Fruit fly (Drosophila melanogaster) Kc167 (cell line): ENCODE data around the gene CG13720.

Experiments
- Myc ChIP-seq: fragments of >200 bp; optimal IDR thresholded peaks from 2 replicates; lab custom pipeline; 2017; ENCODE audit warnings: missing external identifiers
- Sin3A ChIP-seq: fragments of >200 bp; optimal IDR thresholded peaks from 2 replicates; lab custom pipeline; 2018; ENCODE audit warnings: missing external identifiers
- h ChIP-seq: fragments of >200 bp; optimal IDR thresholded peaks from 3 replicates; lab custom pipeline; 2018; ENCODE audit warnings: missing external identifiers
- insv ChIP-seq: fragments of >200 bp; optimal IDR thresholded peaks from 3 replicates; lab custom pipeline; 2018; ENCODE audit warnings: missing external identifiers
- psq ChIP-seq: fragments of >200 bp; optimal IDR thresholded peaks from 2 replicates; lab custom pipeline; 2017; ENCODE audit warnings: missing external identifiers
- ttk ChIP-seq: sonication (Bioruptor generic); optimal IDR thresholded peaks from 2 replicates; lab custom pipeline; 2017; ENCODE audit warnings: missing external identifiers

CG13720 gene

DNA sequence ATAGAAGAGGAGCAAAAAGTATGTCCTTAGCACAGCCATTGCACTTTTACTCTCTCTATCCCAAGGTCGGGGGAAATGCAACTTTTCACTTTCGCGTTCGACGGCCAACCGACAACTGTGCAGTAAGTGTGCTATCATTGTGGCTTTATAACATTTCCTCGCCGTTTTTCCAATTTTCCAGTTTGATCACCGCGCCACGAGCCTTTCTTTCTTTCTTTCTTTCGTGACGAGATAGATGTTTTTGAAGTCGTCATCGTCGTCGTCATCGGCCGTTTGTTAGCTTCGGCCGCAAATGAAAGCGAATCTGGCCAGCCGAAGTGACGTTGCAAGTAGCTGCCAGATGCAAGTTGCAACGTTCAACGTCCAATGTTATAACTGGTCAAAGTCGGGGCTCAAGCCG, at the start of gene CG13720:
Gene CG13720 (minus strand): TSS at position 101 of the 400 bp plus-strand sequence.
- no peak for TF ChIP-seq insv
- TF ChIP-seq ttk (lab: Kevin White, UChicago), result no peak
- no peak for TF ChIP-seq Myc
- no peak for TF ChIP-seq h (lab: Kevin White, UChicago)
- no peak for TF ChIP-seq Sin3A (lab: Kevin White, UChicago)
- TF ChIP-seq psq (lab: Kevin White, UChicago), result no peak

DNA sequence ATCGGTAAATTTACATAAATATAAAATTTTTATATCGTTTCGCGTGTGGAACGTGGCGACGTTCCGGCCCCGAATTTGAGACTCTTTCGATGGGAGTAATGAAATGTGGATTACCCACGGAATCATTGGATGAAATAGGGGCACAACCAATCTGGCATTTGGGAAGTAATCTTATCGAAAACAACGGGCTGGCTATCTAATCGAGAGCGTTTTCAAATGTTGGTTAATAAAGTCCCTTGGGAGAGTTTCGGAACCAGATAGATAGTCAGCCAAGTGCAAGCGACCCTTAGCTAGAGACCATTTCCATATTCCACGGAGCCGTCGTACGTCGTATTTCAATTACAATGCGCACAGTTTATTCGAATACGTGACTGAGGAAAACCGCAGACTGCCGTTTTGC, 49.0 kb upstream of the CG13720 start:
- TF ChIP-seq insv (no peak), psq (lab: Kevin White, UChicago) (no peak)

DNA sequence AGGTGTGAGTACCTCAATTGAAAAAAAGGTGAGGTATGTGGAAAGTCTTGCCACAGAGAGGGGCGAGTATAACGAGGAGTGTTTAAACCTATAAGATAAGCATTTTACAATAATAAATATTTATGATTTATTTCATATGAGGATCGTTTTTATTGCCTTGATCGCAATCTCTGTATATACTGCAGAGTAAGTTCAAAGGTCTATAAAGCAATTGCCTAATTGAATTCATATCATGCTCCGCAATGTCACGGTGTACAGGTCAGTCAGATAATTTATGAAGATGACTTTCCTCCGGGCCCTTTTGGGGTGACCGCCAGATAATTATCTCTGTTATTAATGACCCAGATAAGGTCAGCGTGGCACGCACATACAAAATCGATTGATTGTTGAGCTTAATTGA, 48.1 kb upstream of the CG13720 start:
- TF ChIP-seq Myc (no peak), psq (lab: Kevin White, UChicago) (no peak), ttk (lab: Kevin White, UChicago) (no peak), h (lab: Kevin White, UChicago) (no peak), Sin3A (lab: Kevin White, UChicago) (no peak), insv (no peak)

DNA sequence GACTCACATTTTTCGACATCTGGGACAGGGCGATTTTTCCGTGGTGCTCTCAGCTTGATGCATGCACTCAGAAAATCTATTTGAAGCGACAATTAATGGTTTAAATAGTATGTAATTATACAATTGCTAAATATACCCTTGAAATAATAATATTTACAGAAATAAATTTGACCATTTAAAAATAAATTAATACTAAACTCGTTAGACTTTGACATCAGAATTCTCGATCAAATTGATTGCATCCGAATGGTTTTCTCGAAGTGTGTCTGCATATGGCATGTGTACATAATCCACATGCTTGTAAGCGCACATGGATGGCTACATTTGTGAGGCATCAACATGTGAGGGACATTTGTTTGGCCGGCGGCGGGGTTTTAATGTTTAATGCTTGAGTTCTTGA, 46.4 kb upstream of the CG13720 start:
- TF ChIP-seq psq (lab: Kevin White, UChicago), result no peak
- no peak for TF ChIP-seq insv
- TF ChIP-seq h (lab: Kevin White, UChicago), result no peak
- no peak for TF ChIP-seq Sin3A (lab: Kevin White, UChicago)
- TF ChIP-seq Myc, result no peak
- TF ChIP-seq ttk (lab: Kevin White, UChicago), result no peak

DNA sequence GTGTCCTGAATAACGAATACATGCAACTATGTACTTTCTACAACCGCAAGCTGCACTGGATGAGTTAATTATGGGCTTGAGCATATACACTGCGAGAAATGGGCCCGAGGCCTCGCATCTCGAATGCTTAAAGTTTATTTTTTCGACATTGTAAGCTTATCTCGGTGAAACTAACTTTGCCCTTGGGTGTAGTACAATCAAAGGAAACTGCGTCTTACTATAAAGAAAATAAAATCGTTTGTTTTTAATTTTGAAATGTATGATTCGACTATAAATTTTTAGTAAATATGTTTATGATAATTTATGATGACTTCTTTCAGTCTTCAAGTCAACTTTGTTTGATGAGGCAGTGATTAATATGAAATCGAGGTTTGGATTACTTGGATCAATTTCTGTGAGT, 45.4 kb upstream of the CG13720 start:
- TF ChIP-seq insv (no peak), Sin3A (lab: Kevin White, UChicago) (no peak), psq (lab: Kevin White, UChicago) (no peak), ttk (lab: Kevin White, UChicago) (no peak), Myc (no peak), h (lab: Kevin White, UChicago) (no peak)

DNA sequence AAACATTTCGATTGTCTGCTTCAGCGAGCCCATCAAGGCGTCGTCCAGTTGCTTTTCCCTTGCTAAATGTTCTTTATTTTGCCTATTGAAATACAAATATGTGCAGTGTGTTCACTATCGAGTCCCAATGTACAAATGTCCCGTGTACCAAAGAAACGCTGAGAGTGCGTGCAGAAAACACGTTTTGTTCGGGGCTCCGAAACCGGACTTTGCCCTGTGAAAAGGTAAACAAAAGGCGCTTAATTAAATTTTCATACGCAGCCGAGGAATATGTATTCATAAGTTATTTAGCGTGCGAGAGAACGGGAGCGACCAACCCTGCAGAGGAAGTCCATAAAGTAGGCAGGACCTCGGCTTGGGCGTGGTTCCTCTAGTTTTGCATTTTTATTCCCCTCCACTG, 44.8 kb upstream of the CG13720 start:
- TF ChIP-seq Sin3A (lab: Kevin White, UChicago) (no peak), insv (no peak), h (lab: Kevin White, UChicago) (no peak), ttk (lab: Kevin White, UChicago) (no peak), Myc (no peak), psq (lab: Kevin White, UChicago) (no peak)

DNA sequence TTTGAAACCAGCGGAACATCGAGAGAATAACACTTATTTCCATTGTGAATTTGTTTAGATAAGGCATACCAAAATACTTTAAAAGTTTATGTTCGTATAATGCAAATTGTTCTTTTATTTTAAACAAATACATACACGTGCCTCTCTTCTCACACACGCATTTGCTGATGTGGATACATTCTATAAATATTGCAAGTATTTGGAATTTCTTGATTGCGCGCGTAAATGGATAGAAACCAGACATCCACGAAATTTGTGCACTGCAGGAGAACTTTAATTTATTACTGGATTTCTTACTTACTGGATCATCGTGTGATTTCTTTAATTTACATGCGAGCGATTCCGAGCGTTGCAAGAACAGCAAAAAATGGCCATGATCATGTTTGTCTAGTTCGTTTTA, 44.3 kb upstream of the CG13720 start:
- TF ChIP-seq Sin3A (lab: Kevin White, UChicago) (no peak), Myc (no peak), insv (no peak), ttk (lab: Kevin White, UChicago) (no peak), h (lab: Kevin White, UChicago) (no peak), psq (lab: Kevin White, UChicago) (no peak)

DNA sequence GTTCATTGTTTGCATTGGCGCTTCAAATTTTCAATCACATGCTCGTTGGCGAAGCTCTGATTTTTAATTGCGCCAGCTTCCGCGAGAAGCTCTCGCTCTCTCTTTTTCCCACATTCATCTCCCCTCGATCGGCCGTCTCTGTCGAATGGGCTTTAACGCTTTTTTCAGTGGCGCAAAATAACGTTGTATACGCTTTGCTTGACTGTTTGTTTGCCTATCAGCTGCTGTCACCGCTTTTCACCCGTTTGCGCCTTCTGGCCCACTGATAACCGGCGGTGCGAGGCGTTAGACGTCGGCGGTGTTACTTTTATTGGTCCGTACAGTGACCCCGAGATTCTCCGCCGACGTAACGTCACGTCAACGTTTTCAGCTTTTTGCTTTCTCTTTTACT, 43.5 kb upstream of the CG13720 start:
- no peak for TF ChIP-seq psq (lab: Kevin White, UChicago)
- TF ChIP-seq insv, result no peak
- no peak for TF ChIP-seq Myc
- no peak for TF ChIP-seq ttk (lab: Kevin White, UChicago)
- TF ChIP-seq Sin3A (lab: Kevin White, UChicago), result no peak
- TF ChIP-seq h (lab: Kevin White, UChicago), result no peak

DNA sequence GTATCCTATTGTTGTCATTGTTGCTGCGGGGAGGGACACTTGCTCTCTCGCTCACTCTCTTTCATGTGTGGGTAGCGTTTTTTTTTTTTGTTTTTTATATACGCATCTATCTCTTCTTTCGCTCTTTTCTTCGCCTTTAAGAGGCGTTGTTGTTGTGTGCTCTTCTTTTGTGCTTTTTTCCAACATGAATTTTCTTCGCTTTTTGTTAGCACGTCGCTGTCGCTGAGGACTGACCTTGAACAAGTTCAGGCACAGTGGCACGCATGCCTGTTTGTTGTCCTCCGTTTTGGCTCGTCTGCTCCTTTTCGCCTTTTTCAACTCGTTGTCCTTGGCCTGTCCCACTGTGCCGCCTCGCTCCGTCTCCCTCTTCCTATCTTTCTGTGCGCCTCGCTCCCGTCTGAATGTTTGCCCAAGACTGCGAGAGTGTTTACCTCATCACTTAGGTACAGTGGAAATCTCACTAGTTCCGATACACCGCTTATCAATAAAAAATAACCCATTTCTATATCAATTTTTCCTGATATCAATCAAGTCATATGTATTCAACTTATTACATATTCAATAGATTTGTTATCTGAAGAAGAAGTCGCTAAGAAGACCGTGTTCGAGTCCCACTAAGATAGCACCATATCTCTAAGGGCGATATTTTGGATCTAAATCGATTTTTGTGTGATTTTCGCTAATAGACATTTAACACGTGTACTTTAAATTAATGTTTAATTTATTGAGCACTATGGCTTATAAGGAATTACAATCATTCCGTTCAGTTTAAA, 42.9 kb upstream of the CG13720 start:
- TF ChIP-seq h (lab: Kevin White, UChicago), result no peak
- TF ChIP-seq psq (lab: Kevin White, UChicago), result no peak
- no peak for TF ChIP-seq insv
- TF ChIP-seq ttk (lab: Kevin White, UChicago), result no peak
- TF ChIP-seq Sin3A (lab: Kevin White, UChicago), result no peak
- TF ChIP-seq Myc, result no peak

DNA sequence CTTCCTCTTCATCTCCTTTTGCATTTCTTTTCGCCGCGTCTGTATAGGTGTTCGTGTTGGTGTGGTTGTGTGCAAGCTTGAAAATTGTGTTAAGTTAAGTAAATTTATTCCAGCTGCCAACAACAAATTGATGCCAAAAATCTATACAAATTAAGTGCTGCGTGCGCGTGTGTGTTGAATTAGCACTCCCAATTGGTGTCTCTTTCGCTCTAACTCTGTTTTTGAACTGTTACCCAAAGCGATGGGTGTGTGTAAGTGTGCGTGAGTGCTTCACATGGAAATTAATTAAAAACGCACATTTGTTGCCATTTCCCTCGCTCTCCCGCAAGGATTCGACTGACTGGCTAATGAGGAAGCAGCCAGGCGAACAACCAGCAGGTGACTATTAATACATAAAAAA, 42.2 kb upstream of the CG13720 start:
- TF ChIP-seq Sin3A (lab: Kevin White, UChicago) (no peak), h (lab: Kevin White, UChicago) (no peak), insv (no peak), psq (lab: Kevin White, UChicago) (no peak), ttk (lab: Kevin White, UChicago) (no peak), Myc (no peak)

DNA sequence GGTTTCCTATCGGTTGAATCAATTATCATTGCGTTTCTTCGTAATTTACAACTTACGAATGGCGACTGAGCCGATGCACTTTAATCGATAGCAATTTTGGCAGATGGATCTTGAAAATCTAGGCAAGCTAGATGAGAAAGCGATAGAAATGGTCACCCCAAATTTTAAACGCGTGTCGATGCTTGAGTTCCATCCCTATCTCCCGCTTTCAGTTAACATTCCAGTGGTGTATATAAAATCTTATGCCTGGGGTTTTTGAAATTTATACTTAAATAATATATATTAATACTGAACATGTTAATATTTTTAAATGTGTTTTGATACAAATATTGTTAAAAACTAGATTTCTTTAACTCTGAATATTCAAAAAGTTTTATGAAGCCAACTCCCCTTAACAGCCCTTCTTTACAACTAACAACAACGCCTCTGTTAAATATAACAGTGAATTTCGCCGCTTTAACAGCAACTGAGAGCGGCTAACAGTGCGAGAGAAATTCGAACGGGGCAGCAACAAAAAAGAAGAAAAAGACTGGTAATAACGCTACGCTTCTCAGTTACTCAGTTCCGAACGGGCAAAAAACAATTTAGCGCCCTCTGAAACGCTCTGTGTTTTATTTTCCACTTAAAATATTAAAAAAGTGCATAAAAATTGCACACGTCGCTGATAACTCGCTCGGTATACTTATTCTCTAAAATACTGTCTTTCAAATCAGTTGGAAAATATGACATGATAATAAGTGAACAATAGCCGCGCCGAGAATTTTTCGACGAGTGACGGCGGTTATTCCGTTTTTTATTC, 41.5 kb upstream of the CG13720 start, which contains the start of gene CG11357:
Gene CG11357 (plus strand): TSS at position 479 of the 799 bp plus-strand sequence.
- no peak for TF ChIP-seq ttk (lab: Kevin White, UChicago)
- no peak for TF ChIP-seq Myc
- no peak for TF ChIP-seq Sin3A (lab: Kevin White, UChicago)
- TF ChIP-seq insv, result no peak
- no peak for TF ChIP-seq h (lab: Kevin White, UChicago)

DNA sequence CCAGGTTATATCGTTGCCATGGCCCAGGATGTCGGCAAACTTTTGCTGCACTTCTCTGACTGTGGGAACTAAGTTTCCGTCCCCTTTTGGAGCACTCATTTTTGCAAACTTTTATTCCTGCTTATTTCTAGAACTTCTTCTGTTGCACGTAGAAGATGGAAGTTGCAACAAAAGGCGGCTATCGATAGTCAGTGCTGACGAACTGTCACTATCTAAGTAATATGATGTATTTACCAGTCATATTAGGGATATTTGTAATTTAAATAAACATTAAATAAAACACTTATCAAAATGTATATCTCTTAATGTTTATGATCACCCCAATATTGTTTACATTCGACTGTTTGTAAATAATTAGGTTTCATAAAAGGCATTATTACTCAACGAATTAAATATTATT, 40.8 kb upstream of the CG13720 start, which contains the start of gene CG32243:
Gene CG32243 (minus strand): TSS at position 175 of the 400 bp plus-strand sequence.
- TF ChIP-seq h (lab: Kevin White, UChicago), result no peak
- no peak for TF ChIP-seq Myc
- no peak for TF ChIP-seq Sin3A (lab: Kevin White, UChicago)
